Fruit fly (Drosophila melanogaster): ENCODE data around the gene CG33098.

dm6 chr3R:12359837-12360236, 27.2 kb upstream of the CG33098 start, which contains the start of gene CG4115:
- TF ChIP-seq CG17806 (tag; optimal IDR thresholded peaks at IDR 0.05) (no peak), Snoo (tag; optimal IDR thresholded peaks at IDR 0.05) (no peak), fd96Ca (GFP tag; IDR thresholded peaks at IDR 0.05) (no peak), CG8159 (tag; optimal IDR thresholded peaks at IDR 0.05) (no peak), CG34367 (tag; optimal IDR thresholded peaks at IDR 0.05) (no peak), CG10348 (GFP tag; IDR thresholded peaks at IDR 0.05) (no peak), CG14655 (GFP tag; optimal IDR thresholded peaks at IDR 0.05) (no peak), Ets98B (GFP tag; IDR thresholded peaks at IDR 0.05) (peak; percentile 33; the same call in 1 of the 2 replicates), D1 (tag; optimal IDR thresholded peaks at IDR 0.05) (no peak), CG8301 (tag; optimal IDR thresholded peaks at IDR 0.05) (no peak), CG32121 (GFP tag; IDR thresholded peaks at IDR 0.05) (no peak), CG9948 (tag; optimal IDR thresholded peaks at IDR 0.05) (no peak), CG13204 (GFP tag; optimal IDR thresholded peaks at IDR 0.05) (no peak), EcR (GFP tag; optimal IDR thresholded peaks at IDR 0.05) (no peak)
